Fruit fly (Drosophila melanogaster): ENCODE results near the gene ArgRS.

DNA sequence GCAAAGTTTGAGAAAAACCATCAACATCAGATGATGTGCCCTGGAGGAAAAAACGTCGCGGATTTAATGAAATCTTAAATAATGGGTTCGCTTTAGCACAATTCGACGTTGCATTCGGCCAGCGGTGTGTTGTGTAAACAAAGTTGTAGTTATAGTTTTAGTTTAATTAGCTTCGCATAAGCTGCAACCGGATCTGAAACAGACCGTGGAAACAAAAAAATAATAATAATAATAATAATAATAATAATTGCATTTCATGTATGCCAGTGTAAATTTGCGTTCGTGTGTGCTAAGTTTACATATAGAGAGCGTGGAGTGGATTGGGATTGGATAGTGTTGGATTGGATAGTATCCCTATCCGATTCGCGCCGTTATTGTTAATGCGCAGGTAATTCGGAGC, 39.2 kb downstream of the ArgRS start:
- TF ChIP-seq Sin3A (optimal IDR thresholded peaks at IDR 0.05) (no peak), h (optimal IDR thresholded peaks at IDR 0.05) (no peak), Myc (optimal IDR thresholded peaks at IDR 0.05) (no peak), insv (optimal IDR thresholded peaks at IDR 0.05) (no peak), ttk (optimal IDR thresholded peaks at IDR 0.05) (no peak)

Data from Kc167 (cell line).